Fruit fly (Drosophila melanogaster) whole organism, embryonic: ENCODE results near the gene Gr97a.

Experiments
- Adf1 ChIP-seq: fragments of 200-800 bp; sonication (Bioruptor generic); IDR thresholded peaks from 2 replicates; pipeline ENCODE4 v1.3.6; 2022; ENCODE audit warnings: missing biosample characterization, missing genetic modification characterization
- Bdp1 ChIP-seq: fragments of 200-800 bp; sonication (Bioruptor generic); optimal IDR thresholded peaks from 3 replicates; lab custom pipeline; 2016; ENCODE audit warnings: missing biosample characterization, missing genetic modification characterization
- CG10267 ChIP-seq: fragments of 200-800 bp; sonication (Bioruptor generic); optimal IDR thresholded peaks from 2 replicates; lab custom pipeline; 2018; ENCODE audit warnings: missing biosample characterization, mild to moderate bottlenecking, missing genetic modification characterization, moderate library complexity
- CG10543 ChIP-seq: fragments of 200-800 bp; sonication (Bioruptor generic); optimal IDR thresholded peaks from 3 replicates; lab custom pipeline; 2017; ENCODE audit warnings: missing biosample characterization, mild to moderate bottlenecking, missing genetic modification characterization, moderate library complexity
- CG11456 ChIP-seq: fragments of 200-800 bp; sonication (Bioruptor generic); IDR thresholded peaks from 3 replicates; pipeline ENCODE4 v1.3.6; 2022; ENCODE audit warnings: missing biosample characterization, missing genetic modification characterization
- CG11696 ChIP-seq: fragments of 200-800 bp; sonication (Bioruptor generic); IDR thresholded peaks from 2 replicates; pipeline ENCODE4 v1.3.6; 2022; ENCODE audit warnings: missing biosample characterization, missing genetic modification characterization
- CG12391 ChIP-seq: fragments of 200-800 bp; sonication (Bioruptor generic); optimal IDR thresholded peaks from 3 replicates; lab custom pipeline; 2018; ENCODE audit warnings: missing biosample characterization, mild to moderate bottlenecking, missing genetic modification characterization, moderate library complexity
- CG15479 ChIP-seq: fragments of 200-800 bp; sonication (Bioruptor generic); optimal IDR thresholded peaks from 3 replicates; lab custom pipeline; 2019; ENCODE audit warnings: missing biosample characterization, mild to moderate bottlenecking, missing genetic modification characterization, moderate library complexity
- CG1602 ChIP-seq: fragments of 200-800 bp; sonication (Bioruptor generic); optimal IDR thresholded peaks from 3 replicates; lab custom pipeline; 2016; ENCODE audit warnings: missing biosample characterization, missing genetic modification characterization
- CG16815 ChIP-seq: fragments of 200-800 bp; sonication (Bioruptor generic); optimal IDR thresholded peaks from 3 replicates; lab custom pipeline; 2017; ENCODE audit warnings: missing biosample characterization, mild to moderate bottlenecking, missing genetic modification characterization
- CG1792 ChIP-seq: fragments of 200-800 bp; sonication (Bioruptor generic); optimal IDR thresholded peaks from 2 replicates; lab custom pipeline; 2016; ENCODE audit warnings: missing biosample characterization, missing genetic modification characterization
- CG18011 ChIP-seq: fragments of 200-800 bp; sonication (Bioruptor generic); optimal IDR thresholded peaks from 2 replicates; lab custom pipeline; 2017; ENCODE audit warnings: missing biosample characterization, missing genetic modification characterization, mild to moderate bottlenecking, moderate library complexity, missing genotype
- CG1832 ChIP-seq: fragments of 200-800 bp; sonication (Bioruptor generic); optimal IDR thresholded peaks from 2 replicates; lab custom pipeline; 2017; ENCODE audit warnings: missing biosample characterization, mild to moderate bottlenecking, missing genetic modification characterization, inconsistent platforms
- CG18599 ChIP-seq: fragments of 200-800 bp; sonication (Bioruptor generic); optimal IDR thresholded peaks from 3 replicates; lab custom pipeline; 2017; ENCODE audit warnings: missing biosample characterization, missing genetic modification characterization, mild to moderate bottlenecking, moderate library complexity, missing genetic modification reagents
- CG18764 ChIP-seq: fragments of 200-800 bp; sonication (Bioruptor generic); optimal IDR thresholded peaks from 3 replicates; lab custom pipeline; 2016; ENCODE audit warnings: missing biosample characterization, missing genetic modification characterization
- CG30020 ChIP-seq: fragments of 200-800 bp; optimal IDR thresholded peaks from 2 replicates; lab custom pipeline; 2019; ENCODE audit warnings: missing biosample characterization, mild to moderate bottlenecking, missing genetic modification characterization, moderate library complexity
- CG32532 ChIP-seq: fragments of 200-800 bp; sonication (Bioruptor generic); IDR thresholded peaks from 2 replicates; pipeline ENCODE4 v1.3.6; 2022; ENCODE audit warnings: missing biosample characterization, missing genetic modification characterization
- CG32772 ChIP-seq: fragments of 200-800 bp; sonication (Bioruptor generic); IDR thresholded peaks from 2 replicates; pipeline ENCODE4 v1.3.6; 2022; ENCODE audit warnings: missing biosample characterization, missing genetic modification characterization
- CG6254 ChIP-seq: fragments of 200-800 bp; sonication (Bioruptor generic); optimal IDR thresholded peaks from 3 replicates; lab custom pipeline; 2017; ENCODE audit warnings: mild to moderate bottlenecking, missing biosample characterization, missing genetic modification reagents, missing genetic modification characterization
- CG8281 ChIP-seq: fragments of 200-800 bp; sonication (Bioruptor generic); optimal IDR thresholded peaks from 2 replicates; lab custom pipeline; 2018; ENCODE audit warnings: missing biosample characterization, mild to moderate bottlenecking, missing genetic modification characterization, moderate library complexity
- CkIIα-i1 ChIP-seq: fragments of 200-800 bp; sonication (Bioruptor generic); IDR thresholded peaks from 2 replicates; pipeline ENCODE4 v1.3.6; 2022; ENCODE audit warnings: missing biosample characterization, missing genetic modification characterization
- Doc3 ChIP-seq: fragments of 200-800 bp; sonication (Bioruptor generic); IDR thresholded peaks from 3 replicates; pipeline ENCODE4 v1.3.6; 2022; ENCODE audit warnings: missing biosample characterization, missing genetic modification characterization; ENCODE audit not compliant: partially characterized antibody
- Eip74EF ChIP-seq, 2 experiments: fragments of 200-800 bp in 1 of 2; fragments of >200 bp in 1 of 2; sonication (Bioruptor generic) in 1 of 2; optimal IDR thresholded peaks; 2 replicates each; lab custom pipeline; 2017 to 2019; ENCODE audit warnings: missing biosample characterization in 2 of 2, missing genetic modification characterization in 2 of 2, mild to moderate bottlenecking in 1 of 2, moderate library complexity in 1 of 2
- MESR4 ChIP-seq: fragments of 200-800 bp; sonication (Bioruptor generic); optimal IDR thresholded peaks from 2 replicates; lab custom pipeline; 2018; ENCODE audit warnings: missing biosample characterization, mild to moderate bottlenecking, missing genetic modification characterization, moderate library complexity
- MTF-1 ChIP-seq: fragments of 200-800 bp; sonication (Bioruptor generic); optimal IDR thresholded peaks from 2 replicates; lab custom pipeline; 2018; ENCODE audit warnings: missing biosample characterization, mild to moderate bottlenecking, missing genetic modification characterization, borderline replicate concordance
- PHDP ChIP-seq: fragments of 200-800 bp; sonication (Bioruptor generic); optimal IDR thresholded peaks from 3 replicates; lab custom pipeline; 2018; ENCODE audit warnings: missing biosample characterization, mild to moderate bottlenecking, missing genetic modification characterization, moderate library complexity
- Rx ChIP-seq: fragments of 200-800 bp; sonication (Bioruptor generic); IDR thresholded peaks from 2 replicates; pipeline ENCODE4 v1.3.6; 2022; ENCODE audit warnings: missing biosample characterization, missing genetic modification characterization
- Sry-β ChIP-seq: fragments of 200-800 bp; sonication (Bioruptor generic); optimal IDR thresholded peaks from 2 replicates; lab custom pipeline; 2018; ENCODE audit warnings: missing biosample characterization, mild to moderate bottlenecking, missing genetic modification characterization, moderate library complexity
- TFAM ChIP-seq: fragments of 200-800 bp; sonication (Bioruptor generic); optimal IDR thresholded peaks from 2 replicates; lab custom pipeline; 2017; ENCODE audit warnings: missing biosample characterization, missing genetic modification characterization, inconsistent platforms
- Xrp1 ChIP-seq: fragments of 200-800 bp; sonication (Bioruptor generic); IDR thresholded peaks from 2 replicates; pipeline ENCODE4 v1.3.6; 2022; ENCODE audit warnings: missing biosample characterization, missing genetic modification characterization
- bsh ChIP-seq, 2 experiments: fragments of 200-800 bp; sonication (Bioruptor generic); optimal IDR thresholded peaks; 2 replicates each; lab custom pipeline; 2017 to 2018; ENCODE audit warnings: mild to moderate bottlenecking in 2 of 2, missing biosample characterization in 2 of 2, missing genetic modification characterization in 2 of 2, moderate library complexity in 1 of 2
- chif ChIP-seq, 2 experiments: fragments of 200-800 bp; sonication (Bioruptor generic); optimal IDR thresholded peaks; 3 replicates each; lab custom pipeline; 2016; ENCODE audit warnings: missing biosample characterization in 2 of 2, missing genetic modification characterization in 2 of 2
- chn ChIP-seq: fragments of 200-800 bp; sonication (Bioruptor generic); optimal IDR thresholded peaks from 2 replicates; lab custom pipeline; 2016; ENCODE audit warnings: missing biosample characterization, missing genetic modification characterization
- cwo ChIP-seq: fragments of 200-800 bp; sonication (Bioruptor generic); optimal IDR thresholded peaks from 3 replicates; lab custom pipeline; 2017; ENCODE audit warnings: missing biosample characterization, missing genetic modification characterization, mild to moderate bottlenecking, moderate library complexity, missing genetic modification reagents
- en ChIP-seq: fragments of 200-800 bp; sonication (Bioruptor generic); optimal IDR thresholded peaks from 2 replicates; lab custom pipeline; 2016; ENCODE audit warnings: missing biosample characterization, missing genetic modification characterization
- gcm ChIP-seq: fragments of 200-800 bp; sonication (Bioruptor generic); optimal IDR thresholded peaks from 2 replicates; lab custom pipeline; 2019; ENCODE audit warnings: missing biosample characterization, mild to moderate bottlenecking, missing genetic modification characterization, moderate library complexity
- hkb ChIP-seq, 2 experiments: fragments of 200-800 bp in 1 of 2; fragments of >200 bp in 1 of 2; sonication (Bioruptor generic) in 1 of 2; IDR thresholded peaks in 1 of 2; optimal IDR thresholded peaks in 1 of 2; 2 replicates each; pipeline versions ENCODE4 v1.3.6 to Lab custom; 2017 to 2022; ENCODE audit warnings: missing biosample characterization in 1 of 2, missing genetic modification characterization in 1 of 2
- ind ChIP-seq: fragments of 200-800 bp; sonication (Bioruptor generic); optimal IDR thresholded peaks from 3 replicates; lab custom pipeline; 2016; ENCODE audit warnings: missing biosample characterization, missing genetic modification characterization
- insv ChIP-seq, 2 experiments: fragments of 200-800 bp; sonication (Bioruptor generic); optimal IDR thresholded peaks; 3 replicates each; lab custom pipeline; 2016 to 2018; ENCODE audit warnings: missing biosample characterization in 2 of 2, missing genetic modification characterization in 2 of 2
- lmd ChIP-seq: fragments of 200-800 bp; sonication (Bioruptor generic); IDR thresholded peaks from 2 replicates; pipeline ENCODE4 v1.3.6; 2022; ENCODE audit warnings: missing biosample characterization, missing genetic modification characterization
- pzg ChIP-seq: fragments of 200-800 bp; sonication (Bioruptor generic); optimal IDR thresholded peaks from 3 replicates; lab custom pipeline; 2018; ENCODE audit warnings: missing biosample characterization, mild to moderate bottlenecking, missing genetic modification characterization, moderate library complexity
- row ChIP-seq: fragments of 200-800 bp; sonication (Bioruptor generic); IDR thresholded peaks from 3 replicates; pipeline ENCODE4 v1.3.6; 2022; ENCODE audit warnings: missing biosample characterization, missing genetic modification characterization
- slp2 ChIP-seq: fragments of 200-800 bp; sonication (Bioruptor generic); optimal IDR thresholded peaks from 2 replicates; lab custom pipeline; 2016; ENCODE audit warnings: missing biosample characterization, missing genetic modification characterization
- ssp ChIP-seq: fragments of 200-800 bp; sonication (Bioruptor generic); IDR thresholded peaks from 2 replicates; pipeline ENCODE4 v1.3.6; 2022; ENCODE audit warnings: missing biosample characterization, missing genetic modification characterization
- sug ChIP-seq: fragments of 200-800 bp; optimal IDR thresholded peaks from 2 replicates; lab custom pipeline; 2019; ENCODE audit warnings: missing biosample characterization, mild to moderate bottlenecking, missing genetic modification characterization, moderate library complexity
- tio ChIP-seq: fragments of 200-800 bp; sonication (Bioruptor generic); optimal IDR thresholded peaks from 2 replicates; lab custom pipeline; 2017; ENCODE audit warnings: missing biosample characterization, missing genetic modification characterization, inconsistent platforms
- twi ChIP-seq: fragments of 200-800 bp; optimal IDR thresholded peaks from 2 replicates; lab custom pipeline; 2019; ENCODE audit warnings: missing biosample characterization, mild to moderate bottlenecking, missing genetic modification characterization, moderate library complexity
- usp ChIP-seq: fragments of >200 bp; optimal IDR thresholded peaks from 2 replicates; lab custom pipeline; 2017; ENCODE audit warnings: missing biosample characterization, missing genetic modification characterization
- zfh1 ChIP-seq: fragments of 200-800 bp; sonication (Bioruptor generic); IDR thresholded peaks from 3 replicates; pipeline ENCODE4 v1.3.6; 2022; ENCODE audit warnings: missing biosample characterization, missing genetic modification characterization

The Gr97a gene

dm6 chr3R:26963747-26964174 is 2.5 kb downstream of the Gr97a start:
- TF ChIP-seq zfh1 (GFP tag; lab: Robert Waterston, UW) = peak; percentile 59; the same call in 1 of the 3 replicates
- peak; percentile 48 for TF ChIP-seq CG10543 (GFP tag; lab: Kevin White, UChicago)
- TF ChIP-seq CG1602 (GFP tag; lab: Kevin White, UChicago) = peak; percentile 20
- peak; percentile 9 for TF ChIP-seq twi
- TF ChIP-seq CG10267 (tag; lab: Kevin White, UChicago) = peak; percentile 53
- TF ChIP-seq slp2 (GFP tag; lab: Kevin White, UChicago) = no peak
- TF ChIP-seq CG32772 = 0 out of 2 replicates have a peak, but pooled peaks have one; percentile 31
- TF ChIP-seq MTF-1 (GFP tag; lab: Kevin White, UChicago) = peak; percentile 75
- TF ChIP-seq Xrp1 = peak; percentile 82
- no peak for TF ChIP-seq Rx (GFP tag; lab: Robert Waterston, UW)
- TF ChIP-seq CG30020 (tag; lab: Kevin White, UChicago) = no peak
- peak; percentile 24 for TF ChIP-seq TFAM (GFP tag; lab: Kevin White, UChicago)
- peak; percentile 24 for TF ChIP-seq CG16815 (GFP tag; lab: Kevin White, UChicago)
- peak; percentile 46 to 48 for TF ChIP-seq bsh (GFP tag; optimal IDR thresholded peaks at IDR 0.05; lab: Kevin White, UChicago)
- TF ChIP-seq CG15479 (GFP tag; lab: Kevin White, UChicago) = no peak
- no peak for TF ChIP-seq hkb (optimal IDR thresholded peaks at IDR 0.05; lab: Kevin White, UChicago)
- peak; percentile 56; the same call in 1 of the 2 replicates for TF ChIP-seq hkb (GFP tag; IDR thresholded peaks at IDR 0.05; lab: Robert Waterston, UW)
- TF ChIP-seq CG1792 (GFP tag; lab: Kevin White, UChicago) = peak; percentile 69
- TF ChIP-seq Doc3 (GFP tag; lab: Robert Waterston, UW) = no peak
- no peak for TF ChIP-seq Sry-β (GFP tag; lab: Kevin White, UChicago)
- peak; percentile 74 for TF ChIP-seq CG18764
- TF ChIP-seq CG8281 (tag; lab: Kevin White, UChicago) = no peak
- TF ChIP-seq row = peak; percentile 35; the same call in 2 of the 3 replicates
- TF ChIP-seq en = no peak
- TF ChIP-seq CG6254 (GFP tag; lab: Kevin White, UChicago) = peak; percentile 71
- TF ChIP-seq chif (GFP tag; optimal IDR thresholded peaks at IDR 0.05; lab: Kevin White, UChicago) = no peak
- peak; percentile 75 for TF ChIP-seq CG32532
- peak; percentile 72 for TF ChIP-seq cwo
- TF ChIP-seq insv (GFP tag; optimal IDR thresholded peaks at IDR 0.05; lab: Kevin White, UChicago) = no peak
- TF ChIP-seq usp (GFP tag; lab: Kevin White, UChicago) = no peak
- TF ChIP-seq CG11456 (GFP tag; lab: Robert Waterston, UW) = peak; percentile 70; the same call in 2 of the 3 replicates
- TF ChIP-seq sug (tag; lab: Kevin White, UChicago) = peak; percentile 40
- TF ChIP-seq ind (GFP tag; lab: Kevin White, UChicago) = peak; percentile 80
- no peak for TF ChIP-seq pzg (GFP tag; lab: Kevin White, UChicago)
- TF ChIP-seq CG11696 (GFP tag; lab: Robert Waterston, UW) = peak; percentile 93
- peak; percentile 89 for TF ChIP-seq CG18599 (GFP tag; lab: Kevin White, UChicago)
- peak; percentile 42 for TF ChIP-seq PHDP (tag; lab: Kevin White, UChicago)
- TF ChIP-seq CkIIα-i1 = no peak
- TF ChIP-seq Bdp1 (GFP tag; lab: Kevin White, UChicago) = no peak
- TF ChIP-seq chn = no peak
- TF ChIP-seq CG1832 (GFP tag; lab: Kevin White, UChicago) = no peak
- TF ChIP-seq Eip74EF (GFP tag; optimal IDR thresholded peaks at IDR 0.05; lab: Kevin White, UChicago) = peak in 1 of 2 experiments; percentile 68
- peak; percentile 49 for TF ChIP-seq CG18011 (GFP tag; lab: Kevin White, UChicago)
- peak; percentile 32 for TF ChIP-seq CG12391
- no peak for TF ChIP-seq ssp (GFP tag; lab: Robert Waterston, UW)
- peak; percentile 45 for TF ChIP-seq tio (GFP tag; lab: Kevin White, UChicago)
- TF ChIP-seq MESR4 (GFP tag; lab: Kevin White, UChicago) = no peak
- TF ChIP-seq Adf1 (GFP tag; lab: Robert Waterston, UW) = no peak
- peak; percentile 72 for TF ChIP-seq lmd
- TF ChIP-seq gcm (GFP tag; lab: Kevin White, UChicago) = peak; percentile 46
